Worm (Caenorhabditis elegans): Measurements from ENCODE around the gene C18A11.4.

C18A11.4 gene

DNA sequence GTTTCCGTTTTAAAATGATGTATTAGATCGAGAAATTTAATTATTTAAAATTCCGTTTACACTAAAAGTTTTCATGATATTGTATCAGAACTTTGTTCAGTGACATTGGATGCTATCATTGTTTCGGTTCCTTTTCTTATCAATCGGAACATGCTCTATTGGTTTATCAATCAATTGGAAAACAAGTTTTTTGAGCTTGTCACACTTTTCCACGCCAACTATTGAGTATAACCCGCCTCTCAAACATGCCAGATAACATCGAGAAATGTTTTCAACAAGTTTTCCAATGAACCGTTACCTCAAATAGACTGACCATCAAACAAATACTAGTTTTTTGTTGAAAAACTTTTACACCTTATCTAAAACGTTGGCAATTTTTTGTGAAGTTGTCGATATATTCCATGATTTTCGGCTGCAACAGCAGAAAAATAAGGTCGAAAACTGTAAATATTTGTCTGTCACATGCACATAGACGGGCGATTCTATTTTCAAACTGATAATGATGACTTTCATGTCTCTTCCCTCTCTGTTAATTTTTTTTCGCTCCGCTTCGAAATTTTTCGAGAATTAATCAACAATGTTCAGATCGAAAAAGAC lies 30.8 kb upstream of the C18A11.4 start, which contains the start of gene unk-1:
Gene unk-1 (plus strand): TSS at position 577 of the 597 bp plus-strand sequence.
- no peak for TF ChIP-seq ZK546.5 (tag; optimal IDR thresholded peaks at IDR 0.05)
- no peak for TF ChIP-seq lsy-2 (tag; optimal IDR thresholded peaks at IDR 0.05)
- TF ChIP-seq mdl-1 (tag; optimal IDR thresholded peaks at IDR 0.05): no peak
- TF ChIP-seq skn-1 (tag; optimal IDR thresholded peaks at IDR 0.05): peak; percentile 17
- no peak for TF ChIP-seq nhr-77 (tag; optimal IDR thresholded peaks at IDR 0.05)
- TF ChIP-seq crh-2 (tag; optimal IDR thresholded peaks at IDR 0.05): peak; percentile 13
- TF ChIP-seq ceh-16 (tag; optimal IDR thresholded peaks at IDR 0.05): no peak
- TF ChIP-seq fos-1 (tag; optimal IDR thresholded peaks at IDR 0.05): peak; percentile 27

DNA sequence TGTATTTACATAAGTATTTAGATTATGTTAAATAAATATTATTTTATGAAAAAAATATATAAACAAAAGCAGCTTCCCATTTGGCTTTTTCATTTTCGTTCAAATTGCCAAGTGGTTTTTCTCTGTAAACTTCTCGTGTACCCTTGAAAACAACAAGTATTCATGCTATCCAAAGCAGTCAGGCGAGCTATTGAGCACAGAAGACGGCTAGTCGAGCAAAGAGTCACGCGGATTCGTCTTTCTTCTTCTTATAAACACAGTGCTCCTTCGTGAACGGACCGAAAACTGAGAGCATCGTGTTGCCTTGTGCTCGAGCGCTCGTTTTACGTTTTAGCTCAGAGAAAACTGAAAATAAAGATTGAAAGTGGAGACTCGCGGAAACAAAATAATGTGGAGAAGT lies 29.4 kb upstream of the C18A11.4 start:
- TF ChIP-seq nhr-77 (tag; optimal IDR thresholded peaks at IDR 0.05) (no peak), nhr-12 (tag; optimal IDR thresholded peaks at IDR 0.05) (no peak), nhr-129 (tag; optimal IDR thresholded peaks at IDR 0.05) (peak; percentile 43), gmeb-1 (tag; optimal IDR thresholded peaks at IDR 0.05) (no peak), unc-62 (GFP tag; optimal IDR thresholded peaks at IDR 0.05) (no peak), unc-55 (GFP tag; optimal IDR thresholded peaks at IDR 0.05) (peak; percentile 21), snpc-4 (tag; optimal IDR thresholded peaks at IDR 0.05) (no peak), ama-1 (optimal IDR thresholded peaks at IDR 0.05) (no peak), nhr-10 (tag; optimal IDR thresholded peaks at IDR 0.05) (no peak), C34F6.9 (tag; optimal IDR thresholded peaks at IDR 0.05) (peak; percentile 17), ceh-16 (tag; optimal IDR thresholded peaks at IDR 0.05) (no peak), crh-2 (tag; optimal IDR thresholded peaks at IDR 0.05) (no peak), ZK546.5 (tag; optimal IDR thresholded peaks at IDR 0.05) (no peak)

DNA sequence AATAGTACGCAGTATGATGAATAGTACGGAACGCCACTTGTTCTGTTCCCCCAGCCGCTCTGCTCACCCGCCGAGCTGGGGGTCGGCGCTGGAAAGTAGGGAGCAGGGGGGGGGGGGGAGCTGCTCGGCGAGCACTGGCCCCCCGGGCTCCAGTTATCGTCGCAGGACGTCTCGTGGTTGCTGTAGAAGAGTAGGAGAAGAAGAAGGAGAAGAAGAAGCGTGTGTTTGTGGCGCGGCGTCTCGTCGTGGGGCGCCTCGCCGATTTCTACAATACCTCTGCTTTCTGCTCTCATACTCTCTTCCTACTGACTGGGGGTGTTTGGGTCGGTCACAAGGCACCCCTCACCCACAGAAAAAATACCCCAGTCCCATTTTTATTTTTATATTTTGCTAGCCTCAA lies 28.0 kb upstream of the C18A11.4 start:
- TF ChIP-seq nhr-129 (tag; optimal IDR thresholded peaks at IDR 0.05): peak; percentile 38
- no peak for TF ChIP-seq ceh-16 (tag; optimal IDR thresholded peaks at IDR 0.05)
- TF ChIP-seq ama-1 (optimal IDR thresholded peaks at IDR 0.05): no peak
- TF ChIP-seq elt-1 (tag; optimal IDR thresholded peaks at IDR 0.05): no peak
- TF ChIP-seq blmp-1 (tag; optimal IDR thresholded peaks at IDR 0.05; ENCODE audit: insufficient read depth): no peak
- no peak for TF ChIP-seq ztf-1 (GFP tag; conservative IDR thresholded peaks at IDR 0.05)
- no peak for TF ChIP-seq fos-1 (tag; optimal IDR thresholded peaks at IDR 0.05)
- TF ChIP-seq nhr-6 (tag; optimal IDR thresholded peaks at IDR 0.05): no peak
- no peak for TF ChIP-seq peb-1 (tag; optimal IDR thresholded peaks at IDR 0.05)
- no peak for TF ChIP-seq alr-1 (tag; optimal IDR thresholded peaks at IDR 0.05)
- no peak for TF ChIP-seq ceh-82 (tag; optimal IDR thresholded peaks at IDR 0.05)
- no peak for TF ChIP-seq nhr-21 (tag; optimal IDR thresholded peaks at IDR 0.05)
- no peak for TF ChIP-seq mbf-1 (tag; optimal IDR thresholded peaks at IDR 0.05)
- TF ChIP-seq aly-2 (tag; optimal IDR thresholded peaks at IDR 0.05): no peak
- no peak for TF ChIP-seq snpc-4 (tag; optimal IDR thresholded peaks at IDR 0.05)
- no peak for TF ChIP-seq nhr-11 (tag; optimal IDR thresholded peaks at IDR 0.05)
- no peak for TF ChIP-seq nhr-23 (tag; optimal IDR thresholded peaks at IDR 0.05)
- no peak for TF ChIP-seq skn-1 (tag; optimal IDR thresholded peaks at IDR 0.05)
- no peak for TF ChIP-seq sem-4 (tag; optimal IDR thresholded peaks at IDR 0.05)
- TF ChIP-seq F13H6.1 (tag; optimal IDR thresholded peaks at IDR 0.05): peak; percentile 43
- TF ChIP-seq gmeb-1 (tag; optimal IDR thresholded peaks at IDR 0.05): no peak
- TF ChIP-seq lin-13 (GFP tag; optimal IDR thresholded peaks at IDR 0.05): peak; percentile 4
- TF ChIP-seq mab-5 (tag; optimal IDR thresholded peaks at IDR 0.05): no peak
- TF ChIP-seq dmd-4 (tag; optimal IDR thresholded peaks at IDR 0.05): no peak
- no peak for TF ChIP-seq nhr-25 (tag; optimal IDR thresholded peaks at IDR 0.05)
- no peak for TF ChIP-seq ztf-11 (tag; optimal IDR thresholded peaks at IDR 0.05)
- TF ChIP-seq lin-39 (tag; optimal IDR thresholded peaks at IDR 0.05): no peak
- no peak for TF ChIP-seq sma-3 (GFP tag; optimal IDR thresholded peaks at IDR 0.05)
- peak; percentile 42 for TF ChIP-seq unc-55 (GFP tag; optimal IDR thresholded peaks at IDR 0.05)
- no peak for TF ChIP-seq nhr-77 (tag; optimal IDR thresholded peaks at IDR 0.05)
- no peak for TF ChIP-seq ZK546.5 (tag; optimal IDR thresholded peaks at IDR 0.05)
- TF ChIP-seq C34F6.9 (tag; optimal IDR thresholded peaks at IDR 0.05): peak; percentile 50
- TF ChIP-seq lsy-2 (tag; optimal IDR thresholded peaks at IDR 0.05): peak in 1 of 2 experiments; percentile 33
- TF ChIP-seq elt-3 (tag; optimal IDR thresholded peaks at IDR 0.05): no peak
- no peak for TF ChIP-seq egl-27 (tag; optimal IDR thresholded peaks at IDR 0.05)
- TF ChIP-seq unc-39 (tag; optimal IDR thresholded peaks at IDR 0.05): no peak
- TF ChIP-seq crh-2 (tag; optimal IDR thresholded peaks at IDR 0.05): no peak
- TF ChIP-seq nhr-12 (tag; optimal IDR thresholded peaks at IDR 0.05): no peak
- peak in 1 of 2 experiments; percentile 25 for TF ChIP-seq mdl-1 (tag; optimal IDR thresholded peaks at IDR 0.05)
- no peak for TF ChIP-seq nhr-10 (tag; optimal IDR thresholded peaks at IDR 0.05)
- peak; percentile 85 for TF ChIP-seq Y55F3AM.14 (GFP tag; optimal IDR thresholded peaks at IDR 0.05)
- peak; percentile 15 for TF ChIP-seq zag-1 (tag; optimal IDR thresholded peaks at IDR 0.05)
- TF ChIP-seq R02D3.7 (tag; optimal IDR thresholded peaks at IDR 0.05): no peak
- no peak for TF ChIP-seq unc-62 (GFP tag; optimal IDR thresholded peaks at IDR 0.05)
- no peak for TF ChIP-seq ztf-4 (tag; optimal IDR thresholded peaks at IDR 0.05)
- TF ChIP-seq lin-11 (tag; optimal IDR thresholded peaks at IDR 0.05): peak; percentile 60

All from whole organism, L2 larva.